Worm (Caenorhabditis elegans): ENCODE data around the gene F59D12.5.

DNA sequence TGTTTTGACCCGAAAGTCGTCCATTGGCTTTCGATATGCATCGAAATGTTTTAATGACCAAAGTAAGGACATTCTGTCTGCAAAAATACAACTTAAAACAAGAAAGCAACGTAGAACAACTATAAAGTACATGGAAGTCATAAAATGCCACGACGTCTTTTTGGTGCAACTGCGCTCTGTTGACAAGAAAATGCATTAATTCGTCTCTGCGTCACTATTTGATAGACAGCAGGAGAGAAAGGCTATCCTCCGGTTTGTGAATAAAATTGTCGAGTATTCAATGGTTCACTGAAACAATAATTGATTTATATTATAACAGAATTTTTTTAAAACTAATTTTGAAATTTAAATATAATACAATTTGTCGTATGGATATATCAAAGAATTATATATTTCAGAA lies 30.7 kb downstream of the F59D12.5 start, which contains the start of gene ergi-3:
- TF ChIP-seq ets-4 (GFP tag; optimal IDR thresholded peaks at IDR 0.05) (no peak), tlf-1 (GFP tag; optimal IDR thresholded peaks at IDR 0.05) (no peak), T07F8.4 (tag; optimal IDR thresholded peaks at IDR 0.05) (no peak), ceh-58 (GFP tag; IDR thresholded peaks at IDR 0.05) (no peak), hsf-1 (GFP tag; IDR thresholded peaks at IDR 0.05) (no peak), lsy-27 (tag; optimal IDR thresholded peaks at IDR 0.05; ENCODE audit: borderline replicate concordance, insufficient read depth) (no peak), let-526 (GFP tag; IDR thresholded peaks at IDR 0.05) (no peak), mel-28 (tag; optimal IDR thresholded peaks at IDR 0.05; ENCODE audit: borderline replicate concordance) (no peak), nfya-1 (tag; optimal IDR thresholded peaks at IDR 0.05; ENCODE audit: borderline replicate concordance, insufficient read depth) (no peak), lin-35 (GFP tag; optimal IDR thresholded peaks at IDR 0.05) (no peak), pbrm-1 (GFP tag; IDR thresholded peaks at IDR 0.05) (no peak), akir-1 (GFP tag; optimal IDR thresholded peaks at IDR 0.05) (no peak), snpc-3.4 (tag; optimal IDR thresholded peaks at IDR 0.05) (no peak), zim-3 (tag; optimal IDR thresholded peaks at IDR 0.05) (no peak)
